Worm (Caenorhabditis elegans): ENCODE results near the gene C04B4.5.
A peak's percentile ranks its signal among the peaks of the same experiment; 100 is the strongest.

The C04B4.5 gene

DNA sequence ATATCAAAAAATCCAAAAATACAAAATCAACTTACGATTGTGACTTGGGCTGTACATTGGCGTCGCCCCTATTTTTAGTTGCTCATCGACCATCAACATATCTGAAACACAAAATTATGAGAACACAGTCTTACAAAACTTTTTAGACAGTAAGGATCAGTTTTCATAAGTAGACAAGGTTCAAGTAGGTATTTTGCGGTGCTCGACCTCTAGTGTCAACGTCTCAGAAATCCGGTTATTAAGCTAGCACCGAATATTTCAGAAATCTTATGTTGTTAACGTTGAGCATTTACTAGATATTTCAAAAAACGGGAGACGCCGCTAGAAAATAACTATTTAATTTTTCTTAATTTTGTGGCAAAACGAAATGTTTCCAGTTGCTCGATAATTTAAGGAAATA lies 17.3 kb downstream of the C04B4.5 start, which contains the start of gene otpl-8:
otpl-8 (minus strand) TSS at position 101 of the 400 bp plus-strand sequence.
- TF ChIP-seq ceh-45 (GFP tag; IDR thresholded peaks at IDR 0.05) (no peak), pha-2 (tag; optimal IDR thresholded peaks at IDR 0.05) (no peak), pat-9 (tag; optimal IDR thresholded peaks at IDR 0.05) (no peak), unc-42 (tag; optimal IDR thresholded peaks at IDR 0.05) (no peak), mec-3 (tag; optimal IDR thresholded peaks at IDR 0.05; ENCODE audit: borderline replicate concordance) (no peak), pqm-1 (tag; optimal IDR thresholded peaks at IDR 0.05) (no peak), dmd-4 (tag; optimal IDR thresholded peaks at IDR 0.05; ENCODE audit: borderline replicate concordance) (no peak), ama-1 (optimal IDR thresholded peaks at IDR 0.05) (no peak), nfya-1 (tag; optimal IDR thresholded peaks at IDR 0.05) (no peak), ref-2 (tag; optimal IDR thresholded peaks at IDR 0.05) (no peak), hlh-15 (tag; optimal IDR thresholded peaks at IDR 0.05) (no peak), fkh-6 (tag; optimal IDR thresholded peaks at IDR 0.05) (no peak), ceh-2 (tag; optimal IDR thresholded peaks at IDR 0.05) (no peak), nhr-232 (tag; optimal IDR thresholded peaks at IDR 0.05) (no peak), eyg-1 (tag; optimal IDR thresholded peaks at IDR 0.05) (no peak), pax-1 (tag; optimal IDR thresholded peaks at IDR 0.05) (no peak), ets-4 (tag; optimal IDR thresholded peaks at IDR 0.05) (no peak)

ce11 chrX:12260381-12260931 lies 27.7 kb downstream of the C04B4.5 start, which contains the start of gene E01G6.1:
Gene E01G6.1 (plus strand): TSS chrX:12260881.
- TF ChIP-seq Y22D7AL.16 (tag; optimal IDR thresholded peaks at IDR 0.05) (no peak), hlh-15 (tag; optimal IDR thresholded peaks at IDR 0.05) (no peak), ets-4 (tag; optimal IDR thresholded peaks at IDR 0.05) (no peak), unc-42 (tag; optimal IDR thresholded peaks at IDR 0.05) (no peak), rnt-1 (tag; optimal IDR thresholded peaks at IDR 0.05) (no peak), unc-55 (GFP tag; optimal IDR thresholded peaks at IDR 0.05) (no peak), tbx-2 (tag; optimal IDR thresholded peaks at IDR 0.05) (no peak), pros-1 (tag; optimal IDR thresholded peaks at IDR 0.05) (no peak)

ce11 chrX:12256594-12257048 lies 31.5 kb downstream of the C04B4.5 start, which contains the start of gene E01G6.2:
Gene E01G6.2 (plus strand): TSS chrX:12256644.
- TF ChIP-seq ceh-14 (tag; optimal IDR thresholded peaks at IDR 0.05) (no peak), madf-2 (tag; optimal IDR thresholded peaks at IDR 0.05) (no peak), ceh-19 (GFP tag; optimal IDR thresholded peaks at IDR 0.05) (no peak), sox-4 (tag; optimal IDR thresholded peaks at IDR 0.05) (no peak), pat-9 (tag; optimal IDR thresholded peaks at IDR 0.05) (no peak), sox-2 (GFP tag; IDR thresholded peaks at IDR 0.05) (no peak), ceh-22 (tag; optimal IDR thresholded peaks at IDR 0.05) (no peak), dmd-4 (tag; optimal IDR thresholded peaks at IDR 0.05; ENCODE audit: borderline replicate concordance) (no peak), hlh-6 (tag; optimal IDR thresholded peaks at IDR 0.05) (no peak), rnt-1 (tag; optimal IDR thresholded peaks at IDR 0.05) (no peak), Y22D7AL.16 (tag; optimal IDR thresholded peaks at IDR 0.05) (no peak), odd-2 (tag; optimal IDR thresholded peaks at IDR 0.05) (no peak), unc-86 (tag; optimal IDR thresholded peaks at IDR 0.05) (no peak), ceh-6 (GFP tag; optimal IDR thresholded peaks at IDR 0.05) (no peak), unc-55 (GFP tag; optimal IDR thresholded peaks at IDR 0.05) (no peak), tbx-7 (tag; optimal IDR thresholded peaks at IDR 0.05) (no peak), C38D4.7 (GFP tag; optimal IDR thresholded peaks at IDR 0.05) (no peak)

DNA sequence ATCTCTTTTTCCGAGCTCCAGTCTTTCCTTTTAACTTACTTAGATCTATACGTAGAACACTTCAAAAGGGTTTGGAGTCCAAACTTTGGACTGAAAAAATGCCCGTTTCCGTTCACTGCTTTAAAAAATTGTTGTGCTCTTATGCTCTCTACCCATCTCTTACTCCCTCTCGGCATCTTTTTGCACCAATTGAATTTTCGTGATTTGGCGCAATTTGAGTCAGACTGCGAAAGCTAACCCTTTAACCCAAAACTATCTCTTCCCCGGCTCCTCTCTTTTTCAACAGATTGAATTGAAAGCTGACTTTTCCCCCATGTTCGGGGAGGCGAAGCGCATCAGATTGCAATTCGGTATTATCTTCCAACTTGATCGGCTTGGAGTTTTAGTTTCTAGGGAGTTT lies 36.0 kb downstream of the C04B4.5 start:
- TF ChIP-seq unc-42 (tag; optimal IDR thresholded peaks at IDR 0.05) (peak; percentile 45), unc-3 (GFP tag; conservative IDR thresholded peaks at IDR 0.05) (no peak), unc-3 (tag; optimal IDR thresholded peaks at IDR 0.05) (no peak), npax-4 (tag; optimal IDR thresholded peaks at IDR 0.05) (no peak)
